Fruit fly (Drosophila melanogaster) whole organism, adult: Measurements from ENCODE around the gene Rcc1.
A peak's percentile ranks its signal among the peaks of the same experiment; 100 is the strongest.

Experiments
- CG11617 ChIP-seq: fragments of 200-800 bp; sonication (Bioruptor generic); optimal IDR thresholded peaks from 2 replicates; lab custom pipeline; 2017; ENCODE audit warnings: mild to moderate bottlenecking, missing biosample characterization, missing genetic modification reagents, missing genetic modification characterization
- CG12768 ChIP-seq: fragments of 200-800 bp; sonication (Bioruptor generic); optimal IDR thresholded peaks from 2 replicates; lab custom pipeline; 2017; ENCODE audit warnings: missing biosample characterization, missing genetic modification characterization, mild to moderate bottlenecking, moderate library complexity, missing genetic modification reagents
- CG14711 ChIP-seq: fragments of 200-800 bp; sonication (Bioruptor generic); optimal IDR thresholded peaks from 2 replicates; lab custom pipeline; 2018; ENCODE audit warnings: missing biosample characterization, mild to moderate bottlenecking, missing genetic modification characterization, moderate library complexity
- CG1620 ChIP-seq: fragments of 200-800 bp; sonication (Bioruptor generic); optimal IDR thresholded peaks from 2 replicates; lab custom pipeline; 2016; ENCODE audit warnings: missing biosample characterization, missing genetic modification characterization
- CG33017 ChIP-seq: fragments of 200-800 bp; sonication (Bioruptor generic); optimal IDR thresholded peaks from 2 replicates; lab custom pipeline; 2018; ENCODE audit warnings: missing biosample characterization, mild to moderate bottlenecking, missing genetic modification characterization, moderate library complexity
- CG5204 ChIP-seq: fragments of 200-800 bp; sonication (Bioruptor generic); optimal IDR thresholded peaks from 2 replicates; lab custom pipeline; 2016; ENCODE audit warnings: missing biosample characterization, missing genetic modification characterization
- CG7045 ChIP-seq: fragments of 200-800 bp; sonication (Bioruptor generic); optimal IDR thresholded peaks from 2 replicates; lab custom pipeline; 2017; ENCODE audit warnings: missing biosample characterization, mild to moderate bottlenecking, missing genetic modification characterization
- CG7101 ChIP-seq: fragments of 200-800 bp; sonication (Bioruptor generic); optimal IDR thresholded peaks from 2 replicates; lab custom pipeline; 2018; ENCODE audit warnings: missing biosample characterization, mild to moderate bottlenecking, missing genetic modification characterization, moderate library complexity
- Clk ChIP-seq: fragments of 200-800 bp; sonication (Bioruptor generic); optimal IDR thresholded peaks from 2 replicates; lab custom pipeline; 2017; ENCODE audit warnings: missing biosample characterization, missing genetic modification characterization
- Crg-1 ChIP-seq: fragments of 200-800 bp; sonication (Bioruptor generic); optimal IDR thresholded peaks from 2 replicates; lab custom pipeline; 2016; ENCODE audit warnings: missing biosample characterization, missing genetic modification characterization
- Hr96 ChIP-seq: fragments of 200-800 bp; sonication (Bioruptor generic); optimal IDR thresholded peaks from 2 replicates; lab custom pipeline; 2016; ENCODE audit warnings: missing biosample characterization, missing genetic modification characterization
- Mnt ChIP-seq: fragments of 200-800 bp; sonication (Bioruptor generic); optimal IDR thresholded peaks from 2 replicates; lab custom pipeline; 2016; ENCODE audit warnings: missing biosample characterization, mild to moderate bottlenecking, missing genetic modification characterization
- bab1 ChIP-seq: fragments of 200-800 bp; sonication (Bioruptor generic); optimal IDR thresholded peaks from 3 replicates; lab custom pipeline; 2019; ENCODE audit warnings: missing biosample characterization, mild to moderate bottlenecking, missing genetic modification characterization, moderate library complexity
- cic ChIP-seq: fragments of 200-800 bp; sonication (Bioruptor generic); optimal IDR thresholded peaks from 2 replicates; lab custom pipeline; 2017; ENCODE audit warnings: missing biosample characterization, mild to moderate bottlenecking, missing genetic modification characterization, moderate library complexity
- cnc ChIP-seq, 2 experiments: fragments of >200 bp; optimal IDR thresholded peaks; 2 replicates each; lab custom pipeline; 2017
- kay ChIP-seq: fragments of 200-800 bp; sonication (Bioruptor generic); peaks from one replicate; lab custom pipeline; 2016; ENCODE audit warnings: missing biosample characterization, missing genetic modification characterization, borderline replicate concordance
- ovo ChIP-seq: fragments of 200-800 bp; sonication (Bioruptor generic); optimal IDR thresholded peaks from 2 replicates; lab custom pipeline; 2016; ENCODE audit warnings: missing biosample characterization, missing genetic modification characterization
- pad ChIP-seq: fragments of 200-800 bp; sonication (Bioruptor generic); optimal IDR thresholded peaks from 3 replicates; lab custom pipeline; 2017; ENCODE audit warnings: missing biosample characterization, missing genetic modification characterization, mild to moderate bottlenecking, moderate library complexity, missing genetic modification reagents
- tj ChIP-seq: fragments of 200-800 bp; sonication (Bioruptor generic); optimal IDR thresholded peaks from 3 replicates; lab custom pipeline; 2017; ENCODE audit warnings: missing biosample characterization, mild to moderate bottlenecking, missing genetic modification characterization, moderate library complexity
- toe ChIP-seq: fragments of 200-800 bp; sonication (Bioruptor generic); optimal IDR thresholded peaks from 2 replicates; lab custom pipeline; 2016; ENCODE audit warnings: missing biosample characterization, missing genetic modification characterization

Rcc1 gene

dm6 chr3L:5932363-5932914 is at the start of gene Rcc1:
TSS of gene Rcc1 (minus strand) at chr3L:5932773.
- TF ChIP-seq toe (GFP tag; lab: Kevin White, UChicago) = peak; percentile 15
- no peak for TF ChIP-seq cic (GFP tag; lab: Kevin White, UChicago)
- no peak for TF ChIP-seq tj (GFP tag; lab: Kevin White, UChicago)
- TF ChIP-seq Hr96 (GFP tag; lab: Kevin White, UChicago) = peak; percentile 26
- no peak for TF ChIP-seq CG7045 (GFP tag; lab: Kevin White, UChicago)
- no peak for TF ChIP-seq kay (GFP tag; lab: Kevin White, UChicago)
- no peak for TF ChIP-seq cnc (optimal IDR thresholded peaks at IDR 0.05; lab: Kevin White, UChicago)
- no peak for TF ChIP-seq pad (GFP tag; lab: Kevin White, UChicago)
- no peak for TF ChIP-seq ovo (GFP tag; lab: Kevin White, UChicago)
- peak; percentile 9 for TF ChIP-seq CG7101 (tag; lab: Kevin White, UChicago)
- TF ChIP-seq CG5204 (GFP tag; lab: Kevin White, UChicago) = no peak
- TF ChIP-seq CG33017 (tag; lab: Kevin White, UChicago) = no peak
- no peak for TF ChIP-seq Mnt
- peak; percentile 21 for TF ChIP-seq bab1 (GFP tag; lab: Kevin White, UChicago)
- no peak for TF ChIP-seq Clk (GFP tag; lab: Kevin White, UChicago)
- TF ChIP-seq CG12768 (GFP tag; lab: Kevin White, UChicago) = no peak
- TF ChIP-seq CG11617 (GFP tag; lab: Kevin White, UChicago) = no peak
- no peak for TF ChIP-seq CG1620 (GFP tag; lab: Kevin White, UChicago)
- TF ChIP-seq Crg-1 (GFP tag; lab: Kevin White, UChicago) = peak; percentile 25
- peak; percentile 72 for TF ChIP-seq CG14711 (tag; lab: Kevin White, UChicago)

dm6 chr3L:5980552-5981351 is 48.2 kb upstream of the Rcc1 start:
- TF ChIP-seq toe (GFP tag; lab: Kevin White, UChicago) = no peak
- TF ChIP-seq Hr96 (GFP tag; lab: Kevin White, UChicago) = no peak
- no peak for TF ChIP-seq Clk (GFP tag; lab: Kevin White, UChicago)
- TF ChIP-seq cnc (optimal IDR thresholded peaks at IDR 0.05; lab: Kevin White, UChicago) = no peak
- TF ChIP-seq CG1620 (GFP tag; lab: Kevin White, UChicago) = no peak

DNA sequence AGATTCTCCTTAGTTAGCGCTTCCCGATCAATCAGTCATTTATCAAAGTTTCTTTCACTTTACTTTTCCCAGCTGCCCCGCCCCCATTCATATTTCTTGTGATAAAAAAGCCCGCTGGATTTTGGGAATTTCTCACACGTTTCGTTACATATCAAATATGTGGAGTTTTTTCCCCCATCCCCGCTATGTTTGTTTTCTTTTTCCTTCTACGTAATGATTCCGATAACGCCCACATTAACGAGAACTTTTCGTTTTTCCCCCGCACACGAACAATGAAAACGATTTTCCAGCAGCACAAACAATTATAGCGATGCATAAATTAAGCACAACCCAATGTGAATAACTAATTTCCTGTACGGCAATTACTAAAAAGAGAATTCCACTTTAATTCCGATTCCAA is 47.5 kb upstream of the Rcc1 start:
- TF ChIP-seq CG12768 (GFP tag; lab: Kevin White, UChicago) (no peak), toe (GFP tag; lab: Kevin White, UChicago) (no peak), CG7101 (tag; lab: Kevin White, UChicago) (no peak), CG11617 (GFP tag; lab: Kevin White, UChicago) (no peak), pad (GFP tag; lab: Kevin White, UChicago) (no peak), ovo (GFP tag; lab: Kevin White, UChicago) (no peak), CG1620 (GFP tag; lab: Kevin White, UChicago) (no peak), Mnt (no peak), CG33017 (tag; lab: Kevin White, UChicago) (no peak), cnc (optimal IDR thresholded peaks at IDR 0.05; lab: Kevin White, UChicago) (no peak), CG7045 (GFP tag; lab: Kevin White, UChicago) (no peak), cic (GFP tag; lab: Kevin White, UChicago) (no peak), CG14711 (tag; lab: Kevin White, UChicago) (no peak), CG5204 (GFP tag; lab: Kevin White, UChicago) (no peak), Clk (GFP tag; lab: Kevin White, UChicago) (no peak), tj (GFP tag; lab: Kevin White, UChicago) (no peak), bab1 (GFP tag; lab: Kevin White, UChicago) (no peak)

DNA sequence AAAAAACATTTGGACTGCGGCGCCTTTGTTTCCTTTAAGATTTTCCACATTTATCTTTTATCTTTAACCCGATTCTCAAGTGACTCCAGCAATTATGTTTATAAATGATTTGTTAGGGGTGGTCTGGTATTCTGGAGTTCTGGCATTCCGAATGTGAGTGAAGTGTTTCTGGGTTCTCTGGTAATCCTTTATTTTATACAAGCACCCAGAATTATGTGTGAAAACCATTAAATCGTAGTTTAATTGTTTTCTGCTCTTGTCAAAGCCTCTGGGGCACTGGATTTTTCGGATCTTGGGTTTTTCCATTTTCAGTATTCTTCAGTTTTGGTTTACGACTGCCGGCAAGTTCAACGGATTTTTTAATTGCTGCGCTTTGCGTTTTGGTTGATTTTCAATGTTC is 46.9 kb upstream of the Rcc1 start:
- TF ChIP-seq Clk (GFP tag; lab: Kevin White, UChicago) (no peak), Hr96 (GFP tag; lab: Kevin White, UChicago) (no peak), CG1620 (GFP tag; lab: Kevin White, UChicago) (no peak), CG14711 (tag; lab: Kevin White, UChicago) (no peak), kay (GFP tag; lab: Kevin White, UChicago) (no peak), CG7045 (GFP tag; lab: Kevin White, UChicago) (no peak), CG33017 (tag; lab: Kevin White, UChicago) (no peak), cnc (optimal IDR thresholded peaks at IDR 0.05; lab: Kevin White, UChicago) (no peak), ovo (GFP tag; lab: Kevin White, UChicago) (no peak), cic (GFP tag; lab: Kevin White, UChicago) (no peak), CG11617 (GFP tag; lab: Kevin White, UChicago) (no peak), tj (GFP tag; lab: Kevin White, UChicago) (no peak)

DNA sequence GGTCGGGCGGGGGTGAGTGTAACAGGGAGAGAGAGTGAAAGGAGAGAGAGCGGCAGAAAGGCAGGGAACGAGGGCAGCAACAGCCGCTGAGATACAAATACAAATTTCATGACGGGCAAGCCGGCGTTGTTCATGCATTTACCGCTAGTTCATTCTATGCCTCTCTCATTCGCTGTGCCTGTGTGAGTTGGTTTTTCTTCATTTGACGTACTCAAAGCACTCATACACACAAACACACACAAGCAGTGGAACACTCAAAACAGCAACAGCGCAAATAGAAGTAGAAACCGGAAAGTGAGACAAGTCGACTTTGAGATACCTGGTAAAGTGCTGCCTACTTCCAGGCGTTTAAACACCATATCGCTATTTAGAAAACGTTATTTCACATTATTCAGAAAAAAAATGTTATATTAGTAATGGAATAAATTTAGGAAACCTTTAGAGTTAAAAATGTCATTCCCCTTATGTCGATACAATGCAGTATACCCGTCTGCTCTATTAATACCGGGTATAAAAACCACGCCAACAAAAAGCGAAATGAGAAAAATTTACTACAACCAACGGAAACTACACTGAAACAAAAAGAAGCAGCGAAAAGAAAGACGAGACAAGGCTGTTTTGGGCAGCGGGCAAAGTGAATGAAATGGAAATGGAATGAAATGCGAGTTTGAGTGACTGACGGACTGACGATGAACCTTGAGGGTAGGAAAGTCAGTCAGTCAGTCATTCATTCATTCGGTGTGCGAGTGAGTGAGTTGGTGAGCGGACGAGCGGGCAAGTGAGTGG is 43.7 kb upstream of the Rcc1 start:
- TF ChIP-seq ovo (GFP tag; lab: Kevin White, UChicago) (peak; percentile 16), kay (GFP tag; lab: Kevin White, UChicago) (no peak), Crg-1 (GFP tag; lab: Kevin White, UChicago) (no peak), CG14711 (tag; lab: Kevin White, UChicago) (no peak), Clk (GFP tag; lab: Kevin White, UChicago) (no peak), toe (GFP tag; lab: Kevin White, UChicago) (no peak), Mnt (no peak), tj (GFP tag; lab: Kevin White, UChicago) (no peak), bab1 (GFP tag; lab: Kevin White, UChicago) (peak; percentile 25), CG12768 (GFP tag; lab: Kevin White, UChicago) (peak; percentile 48), cic (GFP tag; lab: Kevin White, UChicago) (no peak), cnc (optimal IDR thresholded peaks at IDR 0.05; lab: Kevin White, UChicago) (no peak), CG7045 (GFP tag; lab: Kevin White, UChicago) (no peak), Hr96 (GFP tag; lab: Kevin White, UChicago) (no peak), CG7101 (tag; lab: Kevin White, UChicago) (no peak), CG33017 (tag; lab: Kevin White, UChicago) (no peak), pad (GFP tag; lab: Kevin White, UChicago) (no peak), CG1620 (GFP tag; lab: Kevin White, UChicago) (no peak)
